Fruit fly (Drosophila melanogaster): Measurements from ENCODE around the gene ect.

Gene ect

DNA sequence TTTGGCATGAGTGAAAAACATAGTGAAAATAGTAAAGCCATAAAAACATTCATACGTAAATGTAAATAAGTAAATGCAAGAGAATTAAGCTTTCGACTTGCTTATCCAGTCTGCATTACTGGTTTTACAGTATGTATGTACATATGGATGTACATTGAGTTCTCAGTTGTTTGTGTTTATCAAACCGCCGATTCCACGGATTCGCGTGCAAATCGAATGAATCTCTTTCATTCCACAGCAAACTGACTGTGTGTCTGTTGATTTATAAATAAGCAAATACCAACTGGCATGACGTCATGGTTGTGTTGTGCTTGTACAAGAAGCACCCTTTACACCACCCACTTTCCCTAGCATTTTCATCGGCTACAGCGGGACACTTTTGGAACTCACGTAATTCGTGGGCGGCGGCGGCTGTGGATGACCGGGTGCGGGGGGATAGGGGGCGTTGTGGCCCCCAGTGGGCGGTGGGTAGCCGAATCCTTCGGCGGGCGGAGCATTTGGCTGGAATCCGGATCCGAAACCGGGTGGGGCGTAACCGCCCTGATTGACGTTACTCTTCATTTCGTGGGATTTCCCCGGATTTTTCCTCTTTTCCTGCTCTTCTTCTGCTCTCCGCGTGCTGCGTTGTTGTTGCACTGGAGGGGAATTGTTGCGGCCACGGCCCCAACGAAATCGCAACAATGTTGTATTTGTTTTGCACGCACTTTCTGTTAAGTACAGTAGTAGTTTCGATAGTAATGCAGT, 23.0 kb upstream of the ect start:
- no peak for TF ChIP-seq psq (optimal IDR thresholded peaks at IDR 0.05)
- no peak for TF ChIP-seq EcR (GFP tag; optimal IDR thresholded peaks at IDR 0.05)

DNA sequence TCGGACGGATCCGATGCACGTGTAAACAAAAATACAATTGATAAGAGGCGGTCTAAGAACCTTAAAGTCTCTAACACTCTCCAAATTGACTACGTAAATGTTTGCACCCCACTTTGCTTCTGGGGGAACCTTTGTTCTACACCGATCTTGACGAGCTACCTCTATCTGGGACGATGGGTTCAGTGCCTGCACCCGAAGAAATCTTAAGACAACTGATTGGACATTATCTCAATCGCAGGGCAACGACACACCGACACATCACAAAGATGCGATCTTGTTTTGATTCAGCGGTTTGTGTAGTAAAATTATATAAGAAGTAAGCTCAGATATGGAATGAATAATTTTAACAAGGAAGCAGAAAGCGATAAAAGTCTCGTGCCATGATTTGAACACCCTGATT, 21.8 kb upstream of the ect start:
- TF ChIP-seq psq (optimal IDR thresholded peaks at IDR 0.05) = no peak
- no peak for TF ChIP-seq Dll (optimal IDR thresholded peaks at IDR 0.05)
- no peak for TF ChIP-seq CG8478 (optimal IDR thresholded peaks at IDR 0.05)
- no peak for TF ChIP-seq usp (GFP tag; optimal IDR thresholded peaks at IDR 0.05)
- TF ChIP-seq pan (optimal IDR thresholded peaks at IDR 0.05) = no peak
- no peak for TF ChIP-seq EcR (GFP tag; optimal IDR thresholded peaks at IDR 0.05)

DNA sequence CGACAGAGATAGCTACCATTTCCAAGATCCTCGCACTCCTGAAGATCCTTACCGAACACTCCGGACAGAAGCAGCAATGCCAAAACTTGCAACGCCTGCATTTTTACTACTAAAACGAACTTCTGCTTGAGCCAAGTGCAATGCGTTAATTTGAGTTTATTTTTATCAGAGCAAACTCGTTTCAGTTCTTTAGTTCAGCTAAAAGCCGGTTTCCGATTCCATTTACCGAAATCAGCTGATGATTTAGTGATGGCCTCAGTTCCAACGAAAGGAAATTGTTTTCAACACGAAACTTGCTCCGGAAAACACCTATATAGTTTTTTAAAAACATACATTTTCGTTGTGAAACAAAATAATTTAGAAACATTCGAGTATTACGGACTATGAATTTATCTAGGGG, 18.4 kb upstream of the ect start, which contains the start of gene CG32055:
Gene CG32055 (minus strand): TSS at position 101 of the 400 bp plus-strand sequence.
- no peak for TF ChIP-seq usp (GFP tag; optimal IDR thresholded peaks at IDR 0.05)

dm6 chr3L:10215365-10215764, 13.7 kb upstream of the ect start, which contains the start of gene CG8065:
Gene CG8065, plus strand, starts transcription at chr3L:10215665.
- TF ChIP-seq psq (optimal IDR thresholded peaks at IDR 0.05) (no peak), Dll (optimal IDR thresholded peaks at IDR 0.05) (no peak)

DNA sequence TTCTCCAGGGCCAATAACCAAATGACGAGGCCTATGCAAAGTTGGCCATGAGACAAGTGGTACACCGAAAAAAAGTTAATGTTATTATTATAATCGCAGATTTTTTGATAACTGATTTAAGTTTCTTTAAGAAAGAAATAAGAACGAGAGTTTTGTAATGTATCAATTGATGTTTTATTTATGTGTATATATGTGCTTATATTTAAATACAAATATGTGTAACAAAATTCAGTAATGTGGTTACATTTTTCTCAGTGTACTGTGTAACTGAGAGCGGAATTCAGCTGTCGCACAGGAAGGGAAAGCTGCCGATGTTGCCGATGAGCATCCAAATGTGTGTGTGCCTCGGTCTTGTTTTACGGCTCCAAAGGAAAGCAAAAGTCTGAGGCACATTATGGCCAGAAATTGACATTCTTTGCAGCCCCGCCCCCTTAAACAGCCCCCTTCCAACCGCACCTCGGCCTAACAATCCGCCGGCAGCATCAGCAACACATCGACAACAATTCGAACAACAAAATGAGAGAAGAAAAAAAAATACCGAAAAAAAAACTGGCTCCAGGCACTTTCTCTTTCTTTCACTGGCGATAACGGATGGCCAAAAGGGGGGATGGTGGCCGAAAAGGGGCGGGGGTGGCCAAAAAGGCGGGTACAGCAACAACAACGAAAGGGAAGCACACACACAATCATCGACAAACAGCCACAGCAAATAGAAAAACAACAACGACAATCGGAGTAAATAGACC, 4.8 kb upstream of the ect start:
- no peak for TF ChIP-seq psq (optimal IDR thresholded peaks at IDR 0.05)
- TF ChIP-seq CG8478 (optimal IDR thresholded peaks at IDR 0.05) = no peak
- no peak for TF ChIP-seq Dll (optimal IDR thresholded peaks at IDR 0.05)
- no peak for TF ChIP-seq pan (optimal IDR thresholded peaks at IDR 0.05)
- no peak for TF ChIP-seq usp (GFP tag; optimal IDR thresholded peaks at IDR 0.05)
- no peak for TF ChIP-seq EcR (GFP tag; optimal IDR thresholded peaks at IDR 0.05)

dm6 chr3L:10205823-10206222, 4.2 kb upstream of the ect start:
- TF ChIP-seq psq (optimal IDR thresholded peaks at IDR 0.05) = no peak
- TF ChIP-seq CG8478 (optimal IDR thresholded peaks at IDR 0.05) = no peak
- no peak for TF ChIP-seq EcR (GFP tag; optimal IDR thresholded peaks at IDR 0.05)
- TF ChIP-seq usp (GFP tag; optimal IDR thresholded peaks at IDR 0.05) = no peak
- no peak for TF ChIP-seq pan (optimal IDR thresholded peaks at IDR 0.05)
- no peak for TF ChIP-seq Dll (optimal IDR thresholded peaks at IDR 0.05)

dm6 chr3L:10204669-10205068, 3.0 kb upstream of the ect start:
- TF ChIP-seq CG8478 (optimal IDR thresholded peaks at IDR 0.05) (no peak), psq (optimal IDR thresholded peaks at IDR 0.05) (no peak), pan (optimal IDR thresholded peaks at IDR 0.05) (no peak)

dm6 chr3L:10199644-10200043, 2.0 kb downstream of the ect start:
- TF ChIP-seq psq (optimal IDR thresholded peaks at IDR 0.05) (no peak), pan (optimal IDR thresholded peaks at IDR 0.05) (no peak), usp (GFP tag; optimal IDR thresholded peaks at IDR 0.05) (no peak), Dll (optimal IDR thresholded peaks at IDR 0.05) (no peak), EcR (GFP tag; optimal IDR thresholded peaks at IDR 0.05) (no peak), CG8478 (optimal IDR thresholded peaks at IDR 0.05) (no peak)

DNA sequence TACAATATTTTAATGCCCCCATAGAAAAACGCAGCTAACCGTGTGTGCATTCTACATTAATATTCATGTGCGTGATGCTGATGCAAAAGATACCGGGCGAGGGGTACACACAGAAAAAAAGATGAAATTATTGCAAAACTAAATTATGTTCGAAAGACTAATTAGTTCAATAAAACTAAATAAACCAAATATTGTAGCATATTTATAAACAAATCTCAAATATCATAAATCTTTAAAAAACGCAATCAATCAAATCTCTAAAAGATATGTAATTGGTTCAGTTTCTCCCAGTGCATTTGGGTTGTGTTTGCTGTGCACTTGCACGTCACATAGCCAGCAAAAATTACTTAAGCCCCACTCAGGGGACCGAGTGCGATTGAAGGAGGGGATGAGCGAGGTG, 3.1 kb downstream of the ect start:
- TF ChIP-seq psq (optimal IDR thresholded peaks at IDR 0.05) (no peak), pan (optimal IDR thresholded peaks at IDR 0.05) (no peak), EcR (GFP tag; optimal IDR thresholded peaks at IDR 0.05) (no peak), Dll (optimal IDR thresholded peaks at IDR 0.05) (no peak), usp (GFP tag; optimal IDR thresholded peaks at IDR 0.05) (no peak), CG8478 (optimal IDR thresholded peaks at IDR 0.05) (no peak)

DNA sequence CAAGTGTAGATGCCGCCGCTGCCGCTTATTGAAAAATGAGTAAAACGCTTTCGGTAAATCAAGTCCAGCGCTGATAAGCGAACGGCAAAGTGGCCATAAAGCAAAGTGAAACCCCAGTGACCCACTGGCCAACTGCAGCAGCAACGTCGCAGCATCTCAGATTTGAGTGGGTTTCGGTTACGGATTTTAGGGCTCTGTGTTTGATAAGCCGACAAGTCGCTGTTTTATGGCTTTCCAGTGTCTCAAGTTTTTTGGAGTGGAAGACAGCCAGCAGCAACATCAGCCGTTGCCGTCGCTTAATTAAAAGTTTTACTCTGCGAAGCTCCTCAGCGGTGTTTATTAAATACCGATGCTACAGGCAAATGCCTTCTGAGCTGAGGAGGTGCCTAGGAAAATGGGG, 4.3 kb downstream of the ect start:
- no peak for TF ChIP-seq usp (GFP tag; optimal IDR thresholded peaks at IDR 0.05)
- no peak for TF ChIP-seq pan (optimal IDR thresholded peaks at IDR 0.05)
- TF ChIP-seq EcR (GFP tag; optimal IDR thresholded peaks at IDR 0.05) = no peak

DNA sequence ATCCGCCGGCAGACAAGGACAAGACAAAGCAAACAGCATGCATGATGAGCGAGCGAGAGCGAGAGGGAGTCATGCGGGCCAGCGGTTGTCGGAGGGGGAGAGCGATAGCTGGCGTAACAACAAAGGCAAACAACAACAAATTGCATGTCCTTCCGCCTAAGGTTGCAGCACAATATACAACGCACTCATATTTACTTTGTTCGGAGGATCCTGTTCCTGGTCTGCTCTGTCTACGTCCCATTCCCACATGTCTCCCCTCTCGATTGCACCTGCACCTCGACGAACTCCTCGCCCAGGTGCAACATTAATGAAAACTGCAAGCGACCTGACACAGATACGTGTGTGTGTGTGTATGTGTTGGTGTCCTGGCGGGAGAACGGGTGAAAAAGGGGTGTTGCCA, 12.5 kb downstream of the ect start:
- TF ChIP-seq psq (optimal IDR thresholded peaks at IDR 0.05) (no peak), EcR (GFP tag; optimal IDR thresholded peaks at IDR 0.05) (no peak), CG8478 (optimal IDR thresholded peaks at IDR 0.05) (no peak), Dll (optimal IDR thresholded peaks at IDR 0.05) (no peak), pan (optimal IDR thresholded peaks at IDR 0.05) (no peak), usp (GFP tag; optimal IDR thresholded peaks at IDR 0.05) (no peak)

DNA sequence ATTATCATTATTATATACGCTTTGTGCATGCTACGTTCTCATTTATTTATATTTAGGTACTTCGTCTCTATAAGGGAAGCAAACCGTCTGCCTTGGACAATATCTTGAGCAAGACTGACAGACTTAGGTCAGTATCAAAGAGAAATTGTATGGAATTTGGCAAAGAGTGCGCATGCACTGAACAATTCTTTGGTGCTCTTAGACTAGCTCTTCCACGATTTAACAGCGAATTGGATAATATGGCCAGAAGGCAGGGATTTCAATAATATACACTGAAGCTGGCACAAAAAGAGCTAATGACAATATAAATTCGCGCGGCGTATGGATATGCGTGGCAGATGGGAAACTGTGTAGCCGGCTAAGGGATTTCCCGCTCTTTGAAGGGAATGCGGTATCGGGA, 14.7 kb downstream of the ect start:
- TF ChIP-seq EcR (GFP tag; optimal IDR thresholded peaks at IDR 0.05) (no peak), usp (GFP tag; optimal IDR thresholded peaks at IDR 0.05) (no peak), psq (optimal IDR thresholded peaks at IDR 0.05) (no peak), CG8478 (optimal IDR thresholded peaks at IDR 0.05) (no peak), pan (optimal IDR thresholded peaks at IDR 0.05) (no peak), Dll (optimal IDR thresholded peaks at IDR 0.05) (no peak)

dm6 chr3L:10185924-10186323, 15.7 kb downstream of the ect start, which contains the start of gene dpr10:
Gene dpr10, minus strand, starts transcription at chr3L:10186108.
- TF ChIP-seq pan (optimal IDR thresholded peaks at IDR 0.05) (no peak), Dll (optimal IDR thresholded peaks at IDR 0.05) (no peak), usp (GFP tag; optimal IDR thresholded peaks at IDR 0.05) (no peak), EcR (GFP tag; optimal IDR thresholded peaks at IDR 0.05) (no peak), psq (optimal IDR thresholded peaks at IDR 0.05) (no peak), CG8478 (optimal IDR thresholded peaks at IDR 0.05) (no peak)

Measured in whole organism.